Worm (Caenorhabditis elegans) whole organism, early embryonic: ENCODE measurements around the gene memi-1.
A peak's percentile ranks its signal among the peaks of the same experiment; 100 is the strongest.

Experiments used
- B0310.2 ChIP-seq: sonication (generic microtip); optimal IDR thresholded peaks from 2 replicates; lab custom pipeline; 2016; ENCODE audit warnings: mild to moderate bottlenecking, missing genetic modification characterization, missing compliant biosample characterization
- F13C5.2 ChIP-seq: sonication (generic microtip); optimal IDR thresholded peaks from 2 replicates; lab custom pipeline; 2017; ENCODE audit warnings: mild to moderate bottlenecking, missing genetic modification characterization, inconsistent platforms, missing compliant biosample characterization
- aly-1 ChIP-seq: sonication (generic microtip); optimal IDR thresholded peaks from 2 replicates; lab custom pipeline; 2016; ENCODE audit warnings: missing genetic modification characterization, missing compliant biosample characterization
- ama-1 ChIP-seq: fragments of 150-350 bp; optimal IDR thresholded peaks from 2 replicates; lab custom pipeline; 2014
- ceh-13 ChIP-seq: fragments of 200-800 bp; sonication (Bioruptor generic); optimal IDR thresholded peaks from 2 replicates; lab custom pipeline; 2018; ENCODE audit warnings: mild to moderate bottlenecking, missing genetic modification characterization, missing compliant biosample characterization
- ceh-36 ChIP-seq: sonication (generic microtip); optimal IDR thresholded peaks from 2 replicates; lab custom pipeline; 2016; ENCODE audit warnings: missing genetic modification characterization, inconsistent platforms, missing compliant biosample characterization
- ets-7 ChIP-seq: sonication (generic microtip); optimal IDR thresholded peaks from 2 replicates; lab custom pipeline; 2016; ENCODE audit warnings: missing genotype, missing genetic modification characterization, missing compliant biosample characterization
- flt-1 ChIP-seq: fragments of 200-800 bp; sonication (Bioruptor generic); IDR thresholded peaks from 2 replicates; pipeline ENCODE4 v1.3.6; 2022; ENCODE audit warnings: missing genetic modification characterization, missing compliant biosample characterization
- hmbx-1 ChIP-seq: sonication (generic microtip); optimal IDR thresholded peaks from 2 replicates; lab custom pipeline; 2016; ENCODE audit warnings: mild to moderate bottlenecking, missing genetic modification characterization, missing compliant biosample characterization
- hmg-4 ChIP-seq: fragments of 200-800 bp; sonication (Bioruptor generic); optimal IDR thresholded peaks from 2 replicates; lab custom pipeline; 2018; ENCODE audit warnings: mild to moderate bottlenecking, missing genetic modification characterization, missing compliant biosample characterization
- hnd-1 ChIP-seq: sonication (generic microtip); optimal IDR thresholded peaks from 2 replicates; lab custom pipeline; 2016; ENCODE audit warnings: missing genetic modification characterization, missing compliant biosample characterization
- pes-1 ChIP-seq: fragments of 200-800 bp; sonication (Bioruptor generic); IDR thresholded peaks from 2 replicates; pipeline ENCODE4 v1.3.6; 2022; ENCODE audit warnings: missing genetic modification reagents, missing genetic modification characterization, missing compliant biosample characterization
- scrt-1 ChIP-seq: fragments of 200-800 bp; sonication (Bioruptor generic); IDR thresholded peaks from 2 replicates; pipeline ENCODE4 v1.3.6; 2022; ENCODE audit warnings: missing genetic modification characterization, missing compliant biosample characterization
- sea-1 ChIP-seq: fragments of 200-800 bp; sonication (Bioruptor generic); conservative IDR thresholded peaks from 2 replicates; pipeline ENCODE4 v1.3.6; 2022; ENCODE audit warnings: missing genetic modification characterization, missing compliant biosample characterization
- tbx-11 ChIP-seq: fragments of 200-800 bp; sonication (Bioruptor generic); IDR thresholded peaks from 2 replicates; pipeline ENCODE4 v1.3.6; 2022; ENCODE audit warnings: missing genetic modification characterization, missing compliant biosample characterization
- tbx-37 ChIP-seq: fragments of 200-800 bp; sonication (Bioruptor generic); conservative IDR thresholded peaks from 2 replicates; pipeline ENCODE4 v1.3.6; 2022; ENCODE audit warnings: missing genetic modification reagents, missing genetic modification characterization, missing compliant biosample characterization
- tra-4 ChIP-seq: sonication (generic microtip); optimal IDR thresholded peaks from 2 replicates; lab custom pipeline; 2017; ENCODE audit warnings: missing genetic modification characterization, missing compliant biosample characterization

memi-1 gene

DNA sequence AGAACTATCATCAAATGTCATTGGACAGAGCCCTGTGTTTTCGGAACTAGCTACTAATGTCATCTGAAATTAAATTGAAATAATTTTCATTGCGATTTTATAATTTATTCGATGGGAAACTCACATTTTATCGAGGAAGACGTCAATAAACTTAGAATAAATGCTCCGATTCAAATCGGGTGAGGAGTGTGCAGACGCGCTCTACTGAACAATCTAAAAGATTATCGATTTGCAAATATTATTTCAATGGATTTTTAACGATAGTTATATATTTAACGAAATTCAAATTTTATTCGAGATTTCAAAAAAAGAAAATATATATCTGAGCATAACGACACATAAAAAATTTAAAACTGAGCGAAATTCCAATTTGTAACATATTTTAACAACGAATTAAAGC is 38.9 kb upstream of the memi-1 start, which contains the start of gene eor-1:
Gene eor-1, minus strand, starts transcription at position 65 of the 400 bp plus-strand sequence.
- TF ChIP-seq tra-4 (tag; lab: Kevin White, UChicago), result no peak
- TF ChIP-seq pes-1, result no peak
- no peak for TF ChIP-seq hmg-4 (GFP tag; lab: Kevin White, UChicago)

DNA sequence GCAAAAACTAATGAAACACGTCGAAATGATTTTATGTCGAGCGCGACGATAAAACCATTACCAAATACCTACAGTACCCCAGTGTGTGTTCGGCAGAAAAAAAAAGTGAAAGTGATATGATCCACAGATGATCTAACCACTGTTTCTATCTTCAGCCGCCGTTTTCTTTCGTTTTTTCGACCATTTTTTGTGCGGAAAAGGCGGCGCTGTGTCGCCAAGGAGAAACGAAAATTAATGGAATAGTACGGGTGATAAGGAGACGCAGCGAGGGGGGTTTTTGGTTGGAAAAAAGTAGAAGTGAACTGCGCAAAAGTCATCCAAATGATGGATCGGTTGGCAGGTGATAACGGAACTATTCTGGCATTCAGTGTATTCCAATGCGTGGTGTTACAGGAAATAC is 34.9 kb upstream of the memi-1 start:
- TF ChIP-seq pes-1, result no peak
- no peak for TF ChIP-seq flt-1 (GFP tag; lab: Robert Waterston, UW)

- TF ChIP-seq tbx-11 (GFP tag; lab: Robert Waterston, UW) (no peak), ceh-36 (tag; lab: Kevin White, UChicago) (no peak), tra-4 (tag; lab: Kevin White, UChicago) (no peak), ets-7 (tag; lab: Kevin White, UChicago) (no peak), hmbx-1 (tag; lab: Kevin White, UChicago) (no peak), F13C5.2 (tag; lab: Kevin White, UChicago) (no peak), flt-1 (GFP tag; lab: Robert Waterston, UW) (no peak), ceh-13 (GFP tag; lab: Kevin White, UChicago) (no peak), tbx-37 (GFP tag; lab: Robert Waterston, UW) (no peak), aly-1 (tag; lab: Kevin White, UChicago) (no peak), hnd-1 (no peak), ama-1 (lab: Kevin White, UChicago) (no peak), hmg-4 (GFP tag; lab: Kevin White, UChicago) (no peak), pes-1 (no peak), sea-1 (GFP tag; lab: Robert Waterston, UW) (no peak), B0310.2 (no peak)
These were observed 29.2 kb upstream of the memi-1 start, which contains the start of gene R11E3.1 for ce11 chrIV:4789445-4789844. R11E3.1 (plus strand) TSS chrIV:4789745.

DNA sequence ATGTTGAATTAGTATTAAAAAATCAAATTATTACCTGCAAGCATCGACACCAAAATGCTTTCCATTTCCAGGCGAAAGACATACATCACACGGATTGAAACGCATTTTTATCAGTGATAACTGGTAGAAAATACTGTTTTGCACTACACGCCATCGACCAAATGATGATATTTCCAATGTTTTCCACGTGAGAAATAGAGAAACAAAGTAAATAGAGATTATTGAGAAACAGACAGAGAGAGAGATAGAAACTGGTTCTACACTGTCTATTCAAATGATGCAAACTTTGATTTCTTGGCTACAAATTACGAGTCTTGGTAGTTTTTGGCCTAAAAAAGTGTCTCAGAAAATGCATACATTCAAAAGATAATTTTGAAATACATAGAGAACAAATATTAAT is 28.1 kb upstream of the memi-1 start, which contains the start of gene nhr-104:
Gene nhr-104, minus strand, starts transcription at position 361 of the 400 bp plus-strand sequence.
- no peak for TF ChIP-seq F13C5.2 (tag; lab: Kevin White, UChicago)

DNA sequence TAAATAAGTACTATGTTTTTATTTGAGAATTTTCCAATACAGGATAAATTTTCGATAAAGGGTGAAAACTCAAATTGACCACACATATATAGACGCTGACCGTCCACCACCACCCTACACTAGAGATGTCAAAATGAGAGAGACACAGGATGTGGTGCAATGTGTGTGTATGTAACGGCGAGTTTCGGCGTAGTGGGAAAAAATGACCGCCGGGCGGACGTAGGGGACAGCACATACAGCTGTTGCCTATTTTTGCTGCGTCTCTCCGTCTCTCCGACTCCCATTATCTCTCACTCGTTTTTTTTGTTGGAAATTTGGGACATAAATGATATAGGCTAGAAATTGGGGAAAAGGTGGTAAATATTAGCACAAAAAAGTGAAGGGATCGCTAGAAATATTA is 20.9 kb upstream of the memi-1 start:
- TF ChIP-seq F13C5.2 (tag; lab: Kevin White, UChicago), result peak; percentile 18
- no peak for TF ChIP-seq tbx-11 (GFP tag; lab: Robert Waterston, UW)
- TF ChIP-seq hmg-4 (GFP tag; lab: Kevin White, UChicago), result peak; percentile 55

DNA sequence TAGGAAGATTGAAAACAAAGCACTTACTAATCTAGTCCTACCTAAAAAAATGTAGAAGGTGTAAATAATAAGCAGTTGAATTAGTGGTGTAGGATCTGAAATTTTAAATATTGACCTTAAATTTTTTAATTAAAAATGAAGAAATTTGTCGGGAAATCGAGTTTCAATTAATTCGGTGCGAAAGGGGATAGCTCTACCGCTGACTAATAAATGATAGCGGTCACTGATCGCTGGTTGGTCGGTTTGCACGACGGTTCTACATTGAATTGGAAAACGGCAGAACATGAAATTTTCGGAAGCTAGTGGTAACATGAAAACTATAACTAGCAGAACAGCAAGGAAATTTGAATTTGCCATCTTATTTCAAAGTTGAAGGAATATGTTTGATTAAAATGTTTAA is 19.9 kb upstream of the memi-1 start, which contains the start of gene set-15:
Gene set-15, minus strand, starts transcription at position 101 of the 400 bp plus-strand sequence.
- TF ChIP-seq ets-7 (tag; lab: Kevin White, UChicago), result no peak
- TF ChIP-seq scrt-1 (GFP tag; lab: Robert Waterston, UW), result no peak
- TF ChIP-seq F13C5.2 (tag; lab: Kevin White, UChicago), result no peak
- TF ChIP-seq hmbx-1 (tag; lab: Kevin White, UChicago), result no peak
- TF ChIP-seq ceh-13 (GFP tag; lab: Kevin White, UChicago), result no peak
- no peak for TF ChIP-seq pes-1
- TF ChIP-seq tbx-11 (GFP tag; lab: Robert Waterston, UW), result no peak
- no peak for TF ChIP-seq ceh-36 (tag; lab: Kevin White, UChicago)
- TF ChIP-seq hmg-4 (GFP tag; lab: Kevin White, UChicago), result no peak
- no peak for TF ChIP-seq tra-4 (tag; lab: Kevin White, UChicago)

- TF ChIP-seq F13C5.2 (tag; lab: Kevin White, UChicago) (no peak), flt-1 (GFP tag; lab: Robert Waterston, UW) (no peak), aly-1 (tag; lab: Kevin White, UChicago) (no peak), hmg-4 (GFP tag; lab: Kevin White, UChicago) (no peak), hmbx-1 (tag; lab: Kevin White, UChicago) (no peak), tra-4 (tag; lab: Kevin White, UChicago) (no peak), pes-1 (no peak), ets-7 (tag; lab: Kevin White, UChicago) (no peak), tbx-37 (GFP tag; lab: Robert Waterston, UW) (no peak), B0310.2 (no peak), ceh-36 (tag; lab: Kevin White, UChicago) (no peak), sea-1 (GFP tag; lab: Robert Waterston, UW) (no peak), ceh-13 (GFP tag; lab: Kevin White, UChicago) (no peak), hnd-1 (no peak), scrt-1 (GFP tag; lab: Robert Waterston, UW) (no peak), ama-1 (lab: Kevin White, UChicago) (no peak), tbx-11 (GFP tag; lab: Robert Waterston, UW) (no peak)
These were observed 16.3 kb upstream of the memi-1 start for ce11 chrIV:4776501-4776900.

- TF ChIP-seq ets-7 (tag; lab: Kevin White, UChicago) (no peak), pes-1 (no peak), tra-4 (tag; lab: Kevin White, UChicago) (no peak), aly-1 (tag; lab: Kevin White, UChicago) (no peak), ceh-36 (tag; lab: Kevin White, UChicago) (no peak), flt-1 (GFP tag; lab: Robert Waterston, UW) (no peak), hmg-4 (GFP tag; lab: Kevin White, UChicago) (no peak), tbx-11 (GFP tag; lab: Robert Waterston, UW) (no peak), scrt-1 (GFP tag; lab: Robert Waterston, UW) (no peak), sea-1 (GFP tag; lab: Robert Waterston, UW) (no peak)
These were observed 15.8 kb upstream of the memi-1 start, which contains the start of gene R11E3.19 for ce11 chrIV:4776001-4776400. R11E3.19 (minus strand) TSS chrIV:4776101.
